Worm (Caenorhabditis elegans) whole organism, late embryonic: ENCODE data around the gene sup-18.
A peak's percentile ranks its signal among the peaks of the same experiment; 100 is the strongest.

ENCODE experiments used
- C38D4.7 ChIP-seq: fragments of 200-800 bp; sonication (Bioruptor generic); optimal IDR thresholded peaks from 2 replicates; lab custom pipeline; 2018; ENCODE audit warnings: mild to moderate bottlenecking, missing genetic modification characterization, moderate library complexity, missing compliant biosample characterization
- T23F11.4 ChIP-seq: fragments of 200-800 bp; sonication (Bioruptor generic); optimal IDR thresholded peaks from 2 replicates; lab custom pipeline; 2018; ENCODE audit warnings: mild to moderate bottlenecking, missing genetic modification characterization, missing compliant biosample characterization
- ahr-1 ChIP-seq: sonication (generic microtip); optimal IDR thresholded peaks from 2 replicates; lab custom pipeline; 2016; ENCODE audit warnings: missing genetic modification characterization, missing compliant biosample characterization
- ceh-18 ChIP-seq: sonication (generic microtip); optimal IDR thresholded peaks from 2 replicates; lab custom pipeline; 2016; ENCODE audit warnings: missing genetic modification characterization, missing compliant biosample characterization
- ceh-19 ChIP-seq: fragments of 200-800 bp; sonication (Bioruptor generic); optimal IDR thresholded peaks from 2 replicates; lab custom pipeline; 2018; ENCODE audit warnings: mild to moderate bottlenecking, missing genetic modification characterization, missing compliant biosample characterization
- ceh-2 ChIP-seq: sonication (generic microtip); optimal IDR thresholded peaks from 2 replicates; lab custom pipeline; 2016; ENCODE audit warnings: missing genotype, missing genetic modification characterization, missing compliant biosample characterization
- ceh-22 ChIP-seq: sonication (generic microtip); optimal IDR thresholded peaks from 2 replicates; lab custom pipeline; 2017; ENCODE audit warnings: missing biosample characterization, missing genetic modification characterization
- ceh-24 ChIP-seq: sonication (generic microtip); optimal IDR thresholded peaks from 2 replicates; lab custom pipeline; 2016; ENCODE audit warnings: mild to moderate bottlenecking, missing genetic modification characterization, missing compliant biosample characterization
- ceh-30 ChIP-seq: fragments of 150-350 bp; optimal IDR thresholded peaks from 2 replicates; lab custom pipeline; 2014; ENCODE audit warnings: missing biosample characterization, missing genetic modification characterization
- ceh-34 ChIP-seq: sonication (generic microtip); optimal IDR thresholded peaks from 2 replicates; lab custom pipeline; 2016; ENCODE audit warnings: mild to moderate bottlenecking, missing genetic modification characterization, missing compliant biosample characterization
- ceh-45 ChIP-seq: fragments of 200-800 bp; sonication (Bioruptor generic); IDR thresholded peaks from 2 replicates; pipeline ENCODE4 v1.3.6; 2022; ENCODE audit warnings: missing genetic modification reagents, missing genetic modification characterization, missing compliant biosample characterization
- ceh-6 ChIP-seq: fragments of 200-800 bp; sonication (Bioruptor generic); optimal IDR thresholded peaks from 2 replicates; lab custom pipeline; 2018; ENCODE audit warnings: mild to moderate bottlenecking, missing genetic modification characterization, missing compliant biosample characterization
- dmd-4 ChIP-seq: sonication (generic microtip); optimal IDR thresholded peaks from 2 replicates; lab custom pipeline; 2016; ENCODE audit warnings: borderline replicate concordance, missing genetic modification characterization, missing compliant biosample characterization
- elt-4 ChIP-seq: sonication (generic microtip); optimal IDR thresholded peaks from 2 replicates; lab custom pipeline; 2016; ENCODE audit warnings: missing genetic modification characterization, missing compliant biosample characterization
- fax-1 ChIP-seq: sonication (generic microtip); optimal IDR thresholded peaks from 2 replicates; lab custom pipeline; 2016; ENCODE audit warnings: missing genotype, missing genetic modification characterization, missing compliant biosample characterization
- fkh-6 ChIP-seq: sonication (generic microtip); optimal IDR thresholded peaks from 2 replicates; lab custom pipeline; 2016; ENCODE audit warnings: missing genetic modification characterization, missing compliant biosample characterization
- hlh-13 ChIP-seq: fragments of 200-800 bp; sonication (Bioruptor generic); optimal IDR thresholded peaks from 2 replicates; lab custom pipeline; 2018; ENCODE audit warnings: mild to moderate bottlenecking, missing genetic modification characterization, missing compliant biosample characterization
- hlh-15 ChIP-seq: sonication (generic microtip); optimal IDR thresholded peaks from 2 replicates; lab custom pipeline; 2016; ENCODE audit warnings: missing genetic modification characterization, missing compliant biosample characterization
- mec-3 ChIP-seq: sonication (generic microtip); optimal IDR thresholded peaks from 2 replicates; lab custom pipeline; 2016; ENCODE audit warnings: borderline replicate concordance, missing genetic modification characterization, missing compliant biosample characterization
- nfya-1 ChIP-seq: sonication (generic microtip); optimal IDR thresholded peaks from 2 replicates; lab custom pipeline; 2017; ENCODE audit warnings: missing genetic modification characterization, mild to moderate bottlenecking, missing compliant biosample characterization, antibody characterized with exemption, moderate library complexity
- nhr-11 ChIP-seq: fragments of 150-350 bp; optimal IDR thresholded peaks from 2 replicates; lab custom pipeline; 2014; ENCODE audit warnings: missing biosample characterization, missing genetic modification characterization
- npax-4 ChIP-seq: sonication (generic microtip); optimal IDR thresholded peaks from 2 replicates; lab custom pipeline; 2016; ENCODE audit warnings: missing genetic modification characterization, missing compliant biosample characterization
- odd-2 ChIP-seq: sonication (generic microtip); optimal IDR thresholded peaks from 2 replicates; lab custom pipeline; 2017; ENCODE audit warnings: antibody characterized with exemption, mild to moderate bottlenecking, missing genetic modification characterization, missing compliant biosample characterization
- pat-9 ChIP-seq: fragments of 200-800 bp; sonication (Bioruptor generic); optimal IDR thresholded peaks from 2 replicates; lab custom pipeline; 2018; ENCODE audit warnings: mild to moderate bottlenecking, missing genetic modification characterization, moderate library complexity, missing compliant biosample characterization
- pha-2 ChIP-seq: sonication (generic microtip); optimal IDR thresholded peaks from 2 replicates; lab custom pipeline; 2017; ENCODE audit warnings: mild to moderate bottlenecking, missing genetic modification characterization, missing compliant biosample characterization
- pha-4 ChIP-seq: fragments of 150-350 bp; optimal IDR thresholded peaks from 2 replicates; lab custom pipeline; 2018; ENCODE audit warnings: missing biosample characterization, missing genetic modification reagents, missing genetic modification characterization
- rnt-1 ChIP-seq: sonication (generic microtip); optimal IDR thresholded peaks from 2 replicates; lab custom pipeline; 2016; ENCODE audit warnings: missing genetic modification characterization, missing compliant biosample characterization
- sdc-2 ChIP-seq: sonication (generic microtip); optimal IDR thresholded peaks from 2 replicates; lab custom pipeline; 2016; ENCODE audit warnings: missing genotype, missing genetic modification characterization, missing compliant biosample characterization
- sox-2 ChIP-seq: fragments of 200-800 bp; sonication (Bioruptor generic); IDR thresholded peaks from 2 replicates; pipeline ENCODE4 v1.3.6; 2022; ENCODE audit warnings: missing genetic modification reagents, missing genetic modification characterization, missing compliant biosample characterization
- sox-4 ChIP-seq: sonication (generic microtip); optimal IDR thresholded peaks from 2 replicates; lab custom pipeline; 2017; ENCODE audit warnings: mild to moderate bottlenecking, missing genetic modification characterization, inconsistent platforms, missing compliant biosample characterization
- syd-9 ChIP-seq: sonication (generic microtip); optimal IDR thresholded peaks from 2 replicates; lab custom pipeline; 2016; ENCODE audit warnings: mild to moderate bottlenecking, missing genetic modification characterization, moderate library complexity, missing compliant biosample characterization
- ttx-3 ChIP-seq: sonication (generic microtip); optimal IDR thresholded peaks from 2 replicates; lab custom pipeline; 2016; ENCODE audit warnings: missing genetic modification reagents, missing genetic modification characterization, missing compliant biosample characterization
- unc-42 ChIP-seq: sonication (generic microtip); optimal IDR thresholded peaks from 2 replicates; lab custom pipeline; 2016; ENCODE audit warnings: missing genotype, missing genetic modification characterization, missing compliant biosample characterization
- unc-86 ChIP-seq: sonication (generic microtip); optimal IDR thresholded peaks from 2 replicates; lab custom pipeline; 2016; ENCODE audit warnings: missing genetic modification characterization, missing compliant biosample characterization
- ztf-16 ChIP-seq: sonication (generic microtip); optimal IDR thresholded peaks from 2 replicates; lab custom pipeline; 2017; ENCODE audit warnings: missing genetic modification characterization, missing compliant biosample characterization

sup-18 gene

ce11 chrIII:7854494-7855184 is 24.1 kb downstream of the sup-18 start, which contains the start of gene rpl-35 (continued):
- no peak for TF ChIP-seq fkh-6 (tag; lab: Kevin White, UChicago)
- TF ChIP-seq ceh-6 (GFP tag; lab: Kevin White, UChicago): peak; percentile 75
- TF ChIP-seq odd-2: no peak
- TF ChIP-seq nhr-11 (tag; lab: Kevin White, UChicago): peak; percentile 86
- peak; percentile 58 for TF ChIP-seq fax-1 (tag; lab: Kevin White, UChicago)
- TF ChIP-seq hlh-15 (tag; lab: Kevin White, UChicago): peak; percentile 30
- peak; percentile 79 for TF ChIP-seq ceh-19 (GFP tag; lab: Kevin White, UChicago)
- no peak for TF ChIP-seq npax-4 (tag; lab: Kevin White, UChicago)
- TF ChIP-seq ceh-34 (tag; lab: Kevin White, UChicago): peak; percentile 99
- TF ChIP-seq ceh-18: peak; percentile 100
- peak; percentile 98 for TF ChIP-seq unc-86 (tag; lab: Kevin White, UChicago)
- no peak for TF ChIP-seq pha-4 (tag; lab: Kevin White, UChicago)
- TF ChIP-seq rnt-1: peak; percentile 99
- TF ChIP-seq elt-4 (tag; lab: Kevin White, UChicago): no peak
- TF ChIP-seq sox-4 (tag; lab: Kevin White, UChicago): peak; percentile 78
- peak; percentile 99 for TF ChIP-seq nfya-1 (tag; lab: Kevin White, UChicago)
- peak; percentile 86 for TF ChIP-seq pat-9 (tag; lab: Kevin White, UChicago)
- peak; percentile 70 for TF ChIP-seq ceh-24 (tag; lab: Kevin White, UChicago)
- peak; percentile 83 for TF ChIP-seq ceh-45 (GFP tag; lab: Robert Waterston, UW)
- TF ChIP-seq T23F11.4 (GFP tag; lab: Kevin White, UChicago): peak; percentile 82
- TF ChIP-seq pha-2 (tag; lab: Kevin White, UChicago): peak; percentile 57
- peak; percentile 79 for TF ChIP-seq ahr-1
- peak; percentile 84 for TF ChIP-seq sox-2 (GFP tag; lab: Robert Waterston, UW)
- TF ChIP-seq ceh-22 (tag; lab: Kevin White, UChicago): peak; percentile 84
- TF ChIP-seq, all 69 proteins: peak for 56

ce11 chrIII:7848173-7848572 is 30.5 kb downstream of the sup-18 start:
- TF ChIP-seq sdc-2 (tag; lab: Kevin White, UChicago) (no peak), syd-9 (no peak), hlh-15 (tag; lab: Kevin White, UChicago) (no peak), nfya-1 (tag; lab: Kevin White, UChicago) (peak; percentile 6), unc-42 (peak; percentile 27)

ce11 chrIII:7843536-7843935 is 35.2 kb downstream of the sup-18 start, which contains the start of gene ZK652.8:
Gene ZK652.8, minus strand, starts transcription at chrIII:7843636.
- TF ChIP-seq mec-3: no peak
- no peak for TF ChIP-seq hlh-13 (GFP tag; lab: Kevin White, UChicago)
- TF ChIP-seq dmd-4 (tag; lab: Kevin White, UChicago): no peak
- TF ChIP-seq ceh-2 (tag; lab: Kevin White, UChicago): no peak
- TF ChIP-seq ceh-22 (tag; lab: Kevin White, UChicago): no peak
- TF ChIP-seq ceh-30 (tag; lab: Kevin White, UChicago): no peak
- no peak for TF ChIP-seq odd-2
- TF ChIP-seq ttx-3: no peak
- no peak for TF ChIP-seq ztf-16 (tag; lab: Kevin White, UChicago)
- no peak for TF ChIP-seq C38D4.7 (GFP tag; lab: Kevin White, UChicago)
- TF ChIP-seq pha-2 (tag; lab: Kevin White, UChicago): no peak
